Worm (Caenorhabditis elegans): Measurements from ENCODE around the gene rga-5.

DNA sequence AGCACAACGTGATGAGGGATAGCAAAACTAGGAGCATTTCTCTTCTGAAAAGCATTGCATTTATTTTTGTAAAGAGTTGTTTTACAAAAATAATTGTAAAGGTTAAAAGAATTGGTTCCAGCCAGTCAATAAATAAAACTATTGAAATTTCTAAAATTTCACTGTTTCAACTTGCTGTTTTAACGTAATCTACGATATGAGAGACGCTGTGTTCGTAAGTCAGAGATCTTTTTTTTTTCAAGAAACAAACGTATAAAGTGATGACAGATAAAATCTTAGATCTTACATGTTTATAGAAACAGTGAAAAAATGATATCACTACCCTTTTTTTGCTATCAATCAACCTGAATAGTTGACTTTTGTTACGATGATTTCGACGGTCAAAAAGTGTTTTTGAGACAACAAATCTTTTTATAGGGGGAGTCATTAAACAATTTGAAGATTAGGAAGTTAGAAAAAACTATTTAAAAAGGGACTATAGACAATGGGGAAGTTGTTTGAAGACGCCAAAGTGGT lies 29.8 kb upstream of the rga-5 start, which contains the start of gene Y45F10D.6:
- TF ChIP-seq alr-1 (tag; optimal IDR thresholded peaks at IDR 0.05; ENCODE audit: borderline replicate concordance) (no peak), pax-3 (tag; optimal IDR thresholded peaks at IDR 0.05) (no peak), hlh-17 (GFP tag; optimal IDR thresholded peaks at IDR 0.05; ENCODE audit: borderline replicate concordance) (no peak), lin-13 (GFP tag; optimal IDR thresholded peaks at IDR 0.05) (no peak), mef-2 (tag; optimal IDR thresholded peaks at IDR 0.05) (no peak), unc-30 (tag; optimal IDR thresholded peaks at IDR 0.05) (no peak), ceh-82 (tag; optimal IDR thresholded peaks at IDR 0.05) (no peak)

Data from whole organism, L1 larva.